Worm (Caenorhabditis elegans) whole organism, late embryonic: Measurements from ENCODE around the gene trpl-5.

Source experiments
- ama-1 ChIP-seq: fragments of 150-350 bp; optimal IDR thresholded peaks from 2 replicates; lab custom pipeline; 2014
- ceh-34 ChIP-seq: sonication (generic microtip); optimal IDR thresholded peaks from 2 replicates; lab custom pipeline; 2016; ENCODE audit warnings: mild to moderate bottlenecking, missing genetic modification characterization, missing compliant biosample characterization
- fkh-10 ChIP-seq: fragments of 150-350 bp; optimal IDR thresholded peaks from 2 replicates; lab custom pipeline; 2014; ENCODE audit warnings: missing biosample characterization, missing genetic modification reagents, missing genetic modification characterization
- hlh-15 ChIP-seq: sonication (generic microtip); optimal IDR thresholded peaks from 2 replicates; lab custom pipeline; 2016; ENCODE audit warnings: missing genetic modification characterization, missing compliant biosample characterization
- pros-1 ChIP-seq: fragments of 150-350 bp; optimal IDR thresholded peaks from 2 replicates; lab custom pipeline; 2014; ENCODE audit warnings: missing biosample characterization, missing genetic modification reagents, missing genetic modification characterization
- unc-55 ChIP-seq: sonication (generic microtip); optimal IDR thresholded peaks from 2 replicates; lab custom pipeline; 2017; ENCODE audit warnings: missing biosample characterization, missing genetic modification reagents, missing genetic modification characterization
- unc-86 ChIP-seq: sonication (generic microtip); optimal IDR thresholded peaks from 2 replicates; lab custom pipeline; 2016; ENCODE audit warnings: missing genetic modification characterization, missing compliant biosample characterization
- zip-5 ChIP-seq: sonication (generic microtip); optimal IDR thresholded peaks from 2 replicates; lab custom pipeline; 2016; ENCODE audit warnings: missing genetic modification characterization, missing compliant biosample characterization

DNA sequence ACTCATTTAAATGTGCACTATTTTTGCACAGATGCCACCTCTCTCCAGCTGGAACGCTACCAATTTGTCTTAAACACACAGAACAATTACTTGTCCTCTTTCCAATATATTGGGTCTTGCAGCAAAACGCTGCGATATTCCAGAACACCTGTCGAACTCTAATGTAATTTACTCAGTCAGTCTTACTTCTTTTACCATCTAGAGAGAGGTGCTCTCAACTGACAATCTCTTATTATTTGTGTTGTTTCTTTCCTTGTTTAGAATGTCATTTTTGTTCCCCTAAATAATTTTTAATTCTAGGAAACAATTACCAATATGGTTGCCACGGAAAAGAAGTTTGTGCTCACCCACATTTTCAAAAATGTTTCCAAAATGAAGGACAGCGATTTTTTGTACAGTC lies 40.3 kb upstream of the trpl-5 start, which contains the start of gene sdz-28:
- no peak for TF ChIP-seq hlh-15 (tag; lab: Kevin White, UChicago)
- no peak for TF ChIP-seq unc-86 (tag; lab: Kevin White, UChicago)
- no peak for TF ChIP-seq ama-1 (lab: Kevin White, UChicago)
- no peak for TF ChIP-seq ceh-34 (tag; lab: Kevin White, UChicago)
- TF ChIP-seq zip-5 (tag; lab: Kevin White, UChicago), result no peak
- no peak for TF ChIP-seq fkh-10
- no peak for TF ChIP-seq unc-55
- TF ChIP-seq pros-1, result no peak
